Worm (Caenorhabditis elegans) whole organism, L4 larva: ENCODE measurements around the gene Y54G2A.52.
"Not testable (repeated sequence)": the region's sequence is repeated elsewhere in the genome, so short reads cannot be mapped to it uniquely, and the experiment has no call there.

Source experiments
- F10B5.3 ChIP-seq: sonication (generic microtip); optimal IDR thresholded peaks from 2 replicates; lab custom pipeline; 2016; ENCODE audit warnings: mild to moderate bottlenecking, missing genetic modification characterization, missing compliant biosample characterization
- F37D6.2 ChIP-seq: sonication (generic microtip); optimal IDR thresholded peaks from 2 replicates; lab custom pipeline; 2016; ENCODE audit warnings: mild to moderate bottlenecking, missing genetic modification characterization, missing compliant biosample characterization
- F49E8.2 ChIP-seq: sonication (generic microtip); optimal IDR thresholded peaks from 2 replicates; lab custom pipeline; 2016; ENCODE audit warnings: missing compliant biosample characterization, mild to moderate bottlenecking, missing genetic modification characterization, borderline replicate concordance
- T26A8.4 ChIP-seq: fragments of 200-800 bp; sonication (Bioruptor generic); IDR thresholded peaks from 2 replicates; pipeline ENCODE4 v1.3.6; 2022; ENCODE audit warnings: missing genetic modification characterization, missing compliant biosample characterization
- Y48G9A.11 ChIP-seq: fragments of 200-800 bp; sonication (Bioruptor generic); IDR thresholded peaks from 2 replicates; pipeline ENCODE4 v1.3.6; 2022; ENCODE audit warnings: missing genetic modification reagents, missing genetic modification characterization, missing compliant biosample characterization
- Y75B8A.6 ChIP-seq: fragments of 200-800 bp; sonication (Bioruptor generic); IDR thresholded peaks from 2 replicates; pipeline ENCODE4 v1.3.6; 2022; ENCODE audit warnings: missing genetic modification reagents, missing genetic modification characterization, missing compliant biosample characterization
- ZK546.5 ChIP-seq, 2 experiments: sonication (generic microtip); optimal IDR thresholded peaks; 2 replicates each; lab custom pipeline; 2017; ENCODE audit warnings: missing biosample characterization in 2 of 2, missing genetic modification characterization in 2 of 2
- aha-1 ChIP-seq: fragments of 150-350 bp; peaks from one replicate; lab custom pipeline; 2014; ENCODE audit warnings: missing biosample characterization, missing genetic modification characterization
- arid-1 ChIP-seq: fragments of 200-800 bp; sonication (Bioruptor generic); conservative IDR thresholded peaks from 2 replicates; pipeline ENCODE4 v1.3.6; 2022; ENCODE audit warnings: missing genetic modification reagents, missing genetic modification characterization, missing compliant biosample characterization
- ceh-44 ChIP-seq: fragments of 200-800 bp; sonication (Bioruptor generic); IDR thresholded peaks from 2 replicates; pipeline ENCODE4 v1.3.6; 2022; ENCODE audit warnings: missing genetic modification reagents, missing genetic modification characterization, missing compliant biosample characterization
- ceh-62 ChIP-seq: sonication (generic microtip); optimal IDR thresholded peaks from 2 replicates; lab custom pipeline; 2017; ENCODE audit warnings: missing biosample characterization, missing genetic modification characterization
- ceh-82 ChIP-seq: sonication (generic microtip); optimal IDR thresholded peaks from 2 replicates; lab custom pipeline; 2017; ENCODE audit warnings: missing biosample characterization, missing genetic modification characterization
- cey-2 ChIP-seq: sonication (generic microtip); optimal IDR thresholded peaks from 3 replicates; lab custom pipeline; 2017; ENCODE audit warnings: missing genetic modification characterization, mild to moderate bottlenecking, missing compliant biosample characterization, antibody characterized with exemption, borderline replicate concordance; ENCODE audit not compliant: insufficient read depth
- ctbp-1 ChIP-seq: fragments of 200-800 bp; sonication (Bioruptor generic); IDR thresholded peaks from 2 replicates; pipeline ENCODE4 v1.3.6; 2022; ENCODE audit warnings: missing genetic modification reagents, missing genetic modification characterization, missing compliant biosample characterization
- daf-8 ChIP-seq: fragments of 200-800 bp; sonication (Bioruptor generic); IDR thresholded peaks from 2 replicates; pipeline ENCODE4 v1.3.6; 2022; ENCODE audit warnings: missing genetic modification characterization, missing compliant biosample characterization
- dmd-6 ChIP-seq: fragments of 200-800 bp; sonication (Bioruptor generic); IDR thresholded peaks from 2 replicates; pipeline ENCODE4 v1.3.6; 2022; ENCODE audit warnings: missing genetic modification reagents, missing genetic modification characterization, missing compliant biosample characterization
- dpl-1 ChIP-seq: fragments of 150-350 bp; optimal IDR thresholded peaks from 2 replicates; lab custom pipeline; 2014; ENCODE audit warnings: missing biosample characterization, missing genetic modification reagents, missing genetic modification characterization
- dve-1 ChIP-seq: sonication (generic microtip); optimal IDR thresholded peaks from 2 replicates; lab custom pipeline; 2017; ENCODE audit warnings: antibody characterized with exemption, mild to moderate bottlenecking, missing genetic modification characterization, missing compliant biosample characterization; ENCODE audit not compliant: insufficient read depth
- egl-27 ChIP-seq: sonication (generic microtip); optimal IDR thresholded peaks from 3 replicates; lab custom pipeline; 2017; ENCODE audit warnings: missing biosample characterization, missing genetic modification reagents, missing genetic modification characterization
- egl-43 ChIP-seq: fragments of 200-800 bp; sonication (Bioruptor generic); IDR thresholded peaks from 2 replicates; pipeline ENCODE4 v1.3.6; 2022; ENCODE audit warnings: missing genetic modification reagents, missing genetic modification characterization, missing compliant biosample characterization
- gei-8 ChIP-seq: fragments of 200-800 bp; sonication (Bioruptor generic); optimal IDR thresholded peaks from 2 replicates; lab custom pipeline; 2018; ENCODE audit warnings: mild to moderate bottlenecking, missing genetic modification characterization, missing compliant biosample characterization
- hlh-30 ChIP-seq: sonication (generic microtip); optimal IDR thresholded peaks from 2 replicates; lab custom pipeline; 2017; ENCODE audit warnings: antibody characterized with exemption, mild to moderate bottlenecking, missing genetic modification characterization, missing compliant biosample characterization; ENCODE audit not compliant: insufficient read depth
- hmg-1.1 ChIP-seq: fragments of 200-800 bp; sonication (Bioruptor generic); IDR thresholded peaks from 2 replicates; pipeline ENCODE4 v1.3.6; 2022; ENCODE audit warnings: missing genetic modification reagents, missing genetic modification characterization, missing compliant biosample characterization
- lim-7 ChIP-seq: fragments of 200-800 bp; sonication (Bioruptor generic); IDR thresholded peaks from 2 replicates; pipeline ENCODE4 v1.3.6; 2022; ENCODE audit warnings: missing genetic modification characterization, missing compliant biosample characterization
- lin-1 ChIP-seq: fragments of 200-800 bp; sonication (Bioruptor generic); IDR thresholded peaks from 2 replicates; pipeline ENCODE4 v1.3.6; 2022; ENCODE audit warnings: missing genetic modification reagents, missing genetic modification characterization, missing compliant biosample characterization
- lin-38 ChIP-seq: fragments of 200-800 bp; sonication (Bioruptor generic); IDR thresholded peaks from 2 replicates; pipeline ENCODE4 v1.3.6; 2022; ENCODE audit warnings: missing genetic modification reagents, missing genetic modification characterization, missing compliant biosample characterization
- madf-9 ChIP-seq: fragments of 200-800 bp; sonication (Bioruptor generic); conservative IDR thresholded peaks from 2 replicates; pipeline ENCODE4 v1.3.6; 2022; ENCODE audit warnings: missing genetic modification reagents, missing genetic modification characterization, missing compliant biosample characterization
- mep-1 ChIP-seq: fragments of 150-350 bp; sonication (generic microtip); optimal IDR thresholded peaks from 3 replicates; lab custom pipeline; 2014; ENCODE audit warnings: missing biosample characterization, missing genetic modification characterization
- mxl-3 ChIP-seq: fragments of 200-800 bp; sonication (Bioruptor generic); optimal IDR thresholded peaks from 2 replicates; lab custom pipeline; 2018; ENCODE audit warnings: mild to moderate bottlenecking, missing genetic modification characterization, missing compliant biosample characterization
- nhr-11 ChIP-seq: fragments of 150-350 bp; optimal IDR thresholded peaks from 2 replicates; lab custom pipeline; 2014; ENCODE audit warnings: missing biosample characterization, missing genetic modification characterization
- nhr-237 ChIP-seq: sonication (generic microtip); optimal IDR thresholded peaks from 2 replicates; lab custom pipeline; 2017; ENCODE audit warnings: missing biosample characterization, missing genetic modification characterization
- nhr-25 ChIP-seq: sonication (generic microtip); optimal IDR thresholded peaks from 2 replicates; lab custom pipeline; 2017; ENCODE audit warnings: missing genetic modification characterization, mild to moderate bottlenecking, missing compliant biosample characterization, antibody characterized with exemption, moderate library complexity, borderline replicate concordance; ENCODE audit not compliant: insufficient read depth
- nhr-28 ChIP-seq: fragments of 150-350 bp; optimal IDR thresholded peaks from 2 replicates; lab custom pipeline; 2014; ENCODE audit warnings: missing biosample characterization, missing genetic modification characterization
- nhr-41 ChIP-seq: fragments of 200-800 bp; sonication (Bioruptor generic); IDR thresholded peaks from 2 replicates; pipeline ENCODE4 v1.3.6; 2022; ENCODE audit warnings: missing genetic modification reagents, missing genetic modification characterization, missing compliant biosample characterization
- nhr-42 ChIP-seq: fragments of 200-800 bp; sonication (Bioruptor generic); IDR thresholded peaks from 2 replicates; pipeline ENCODE4 v1.3.6; 2022; ENCODE audit warnings: missing genetic modification characterization, missing compliant biosample characterization
- nhr-76 ChIP-seq: fragments of 150-350 bp; optimal IDR thresholded peaks from 2 replicates; lab custom pipeline; 2014; ENCODE audit warnings: missing biosample characterization, missing genetic modification characterization
- nhr-77 ChIP-seq: fragments of 150-350 bp; optimal IDR thresholded peaks from 2 replicates; lab custom pipeline; 2014; ENCODE audit warnings: missing biosample characterization, missing genetic modification characterization
- php-3 ChIP-seq: fragments of 200-800 bp; sonication (Bioruptor generic); IDR thresholded peaks from 2 replicates; pipeline ENCODE4 v1.3.6; 2022; ENCODE audit warnings: missing genetic modification reagents, missing genetic modification characterization, missing compliant biosample characterization
- pqm-1 ChIP-seq: sonication (generic microtip); optimal IDR thresholded peaks from 2 replicates; lab custom pipeline; 2017; ENCODE audit warnings: missing biosample characterization, missing genetic modification characterization
- rbr-2 ChIP-seq: sonication (generic microtip); optimal IDR thresholded peaks from 2 replicates; lab custom pipeline; 2016; ENCODE audit warnings: missing genotype, missing genetic modification characterization, missing compliant biosample characterization
- sdz-12 ChIP-seq: fragments of 200-800 bp; sonication (Bioruptor generic); optimal IDR thresholded peaks from 2 replicates; lab custom pipeline; 2018; ENCODE audit warnings: mild to moderate bottlenecking, missing genetic modification characterization, missing compliant biosample characterization
- spr-3 ChIP-seq: fragments of 200-800 bp; sonication (Bioruptor generic); optimal IDR thresholded peaks from 2 replicates; lab custom pipeline; 2018; ENCODE audit warnings: mild to moderate bottlenecking, missing genetic modification characterization, missing compliant biosample characterization
- unc-62 ChIP-seq, 3 experiments: fragments of 150-350 bp in 1 of 3; sonication (generic microtip); optimal IDR thresholded peaks in 2 of 3; peaks in 1 of 3; 1 replicate in 1 of 3; 2 replicates in 2 of 3; lab custom pipeline; 2014 to 2017; ENCODE audit warnings: missing biosample characterization in 3 of 3, missing genetic modification characterization in 3 of 3, missing genetic modification reagents in 3 of 3, missing genotype in 1 of 3
- zag-1 ChIP-seq: fragments of 150-350 bp; optimal IDR thresholded peaks from 2 replicates; lab custom pipeline; 2014; ENCODE audit warnings: missing biosample characterization, missing genetic modification characterization
- zip-11 ChIP-seq: fragments of 200-800 bp; sonication (Bioruptor generic); IDR thresholded peaks from 2 replicates; pipeline ENCODE4 v1.3.6; 2022; ENCODE audit warnings: missing genetic modification characterization, missing compliant biosample characterization
- ztf-7 ChIP-seq: fragments of 150-350 bp; optimal IDR thresholded peaks from 2 replicates; lab custom pipeline; 2014; ENCODE audit warnings: missing biosample characterization, missing genetic modification characterization

Gene Y54G2A.52

ce11 chrIV:2802193-2802592 is 3.7 kb upstream of the Y54G2A.52 start (continued):
- TF ChIP-seq Y75B8A.6 (GFP tag; lab: Robert Waterston, UW) (0 out of 2 replicates have a peak, but pooled peaks have one; percentile 25), lin-38 (GFP tag; lab: Robert Waterston, UW) (peak; percentile 65), ztf-7 (tag; lab: Kevin White, UChicago) (no peak), ceh-44 (peak; percentile 65; the same call in 1 of the 2 replicates), hmg-1.1 (GFP tag; lab: Robert Waterston, UW) (peak; percentile 51; the same call in 1 of the 2 replicates), lin-1 (GFP tag; lab: Robert Waterston, UW) (no peak), nhr-76 (tag; lab: Kevin White, UChicago) (no peak), sdz-12 (GFP tag; lab: Kevin White, UChicago) (no peak), dmd-6 (peak; percentile 28; the same call in 1 of the 2 replicates), ZK546.5 (tag; optimal IDR thresholded peaks at IDR 0.05; lab: Kevin White, UChicago) (no peak), lim-7 (GFP tag; lab: Robert Waterston, UW) (peak; percentile 83), aha-1 (tag; lab: Kevin White, UChicago) (peak; percentile 95), ceh-82 (tag; lab: Kevin White, UChicago) (no peak), egl-43 (GFP tag; lab: Robert Waterston, UW) (peak; percentile 91), unc-62 (GFP tag; optimal IDR thresholded peaks at IDR 0.05 in 1 of 2; lab: Kevin White, UChicago) (no peak), unc-62 (tag; optimal IDR thresholded peaks at IDR 0.05; lab: Kevin White, UChicago) (no peak), mep-1 (tag; lab: Kevin White, UChicago) (peak; percentile 4), dve-1 (peak; percentile 13)
- TF ChIP-seq, all 104 proteins: peak for 34

- TF ChIP-seq cey-2 (tag; lab: Kevin White, UChicago); T26A8.4; Y48G9A.11 (GFP tag; lab: Robert Waterston, UW): not testable (repeated sequence)
These were observed 3.1 kb upstream of the Y54G2A.52 start, which contains the start of gene Y54G2A.44 for ce11 chrIV:2801558-2801957. Gene Y54G2A.44 (plus strand): TSS chrIV:2801858.

- TF ChIP-seq nhr-77 (tag; lab: Kevin White, UChicago) (no peak), nhr-41 (GFP tag; lab: Robert Waterston, UW) (peak; percentile 35; the same call in 1 of the 2 replicates), php-3 (GFP tag; lab: Robert Waterston, UW) (0 out of 2 replicates have a peak, but pooled peaks have one; percentile 38), pqm-1 (tag; lab: Kevin White, UChicago) (no peak), egl-27 (tag; lab: Kevin White, UChicago) (no peak), aha-1 (tag; lab: Kevin White, UChicago) (peak; percentile 81), nhr-11 (tag; lab: Kevin White, UChicago) (no peak), spr-3 (GFP tag; lab: Kevin White, UChicago) (no peak), arid-1 (GFP tag; lab: Robert Waterston, UW) (peak; percentile 69), nhr-237 (tag; lab: Kevin White, UChicago) (no peak), ceh-62 (tag; lab: Kevin White, UChicago) (no peak), sdz-12 (GFP tag; lab: Kevin White, UChicago) (no peak), mxl-3 (GFP tag; lab: Kevin White, UChicago) (peak; percentile 17), zip-11 (GFP tag; lab: Robert Waterston, UW) (no peak), ztf-7 (tag; lab: Kevin White, UChicago) (no peak), zag-1 (tag; lab: Kevin White, UChicago) (no peak), daf-8 (GFP tag; lab: Robert Waterston, UW) (no peak), rbr-2 (tag; lab: Kevin White, UChicago) (no peak), gei-8 (peak; percentile 44), nhr-42 (GFP tag; lab: Robert Waterston, UW) (no peak), ZK546.5 (tag; optimal IDR thresholded peaks at IDR 0.05; lab: Kevin White, UChicago) (no peak), F37D6.2 (tag; lab: Kevin White, UChicago) (no peak), F49E8.2 (tag; lab: Kevin White, UChicago) (peak; percentile 23), nhr-25 (tag; lab: Kevin White, UChicago) (no peak), nhr-28 (no peak), mep-1 (tag; lab: Kevin White, UChicago) (peak; percentile 55), madf-9 (GFP tag; lab: Robert Waterston, UW) (no peak; the same call in 1 of the 2 replicates), lin-38 (GFP tag; lab: Robert Waterston, UW) (peak; percentile 73), F10B5.3 (tag; lab: Kevin White, UChicago) (no peak), dpl-1 (GFP tag; lab: Kevin White, UChicago) (peak; percentile 22), ctbp-1 (0 out of 2 replicates have a peak, but pooled peaks have one; percentile 33), hlh-30 (tag; lab: Kevin White, UChicago) (peak; percentile 81)
These were observed 2.5 kb upstream of the Y54G2A.52 start for ce11 chrIV:2801004-2801403.
